Worm (Caenorhabditis elegans) whole organism, L2 larva: Measurements from ENCODE around the gene rpn-12.

ENCODE experiments used
- aly-2 ChIP-seq: fragments of 150-350 bp; optimal IDR thresholded peaks from 2 replicates; lab custom pipeline; 2014; ENCODE audit warnings: missing biosample characterization, missing genetic modification characterization
- blmp-1 ChIP-seq: sonication (generic microtip); optimal IDR thresholded peaks from 2 replicates; lab custom pipeline; 2017; ENCODE audit warnings: missing genetic modification characterization, mild to moderate bottlenecking, missing compliant biosample characterization, antibody characterized with exemption, moderate library complexity; ENCODE audit not compliant: insufficient read depth
- egl-27 ChIP-seq: sonication (generic microtip); optimal IDR thresholded peaks from 3 replicates; lab custom pipeline; 2017; ENCODE audit warnings: missing biosample characterization, missing genetic modification reagents, missing genetic modification characterization
- nhr-77 ChIP-seq: fragments of 150-350 bp; optimal IDR thresholded peaks from 2 replicates; lab custom pipeline; 2014; ENCODE audit warnings: missing biosample characterization, missing genetic modification characterization
- unc-39 ChIP-seq: fragments of 150-350 bp; optimal IDR thresholded peaks from 2 replicates; lab custom pipeline; 2014; ENCODE audit warnings: missing biosample characterization, missing genetic modification characterization
- zag-1 ChIP-seq: fragments of 150-350 bp; optimal IDR thresholded peaks from 2 replicates; lab custom pipeline; 2014; ENCODE audit warnings: missing biosample characterization, missing genetic modification characterization

DNA sequence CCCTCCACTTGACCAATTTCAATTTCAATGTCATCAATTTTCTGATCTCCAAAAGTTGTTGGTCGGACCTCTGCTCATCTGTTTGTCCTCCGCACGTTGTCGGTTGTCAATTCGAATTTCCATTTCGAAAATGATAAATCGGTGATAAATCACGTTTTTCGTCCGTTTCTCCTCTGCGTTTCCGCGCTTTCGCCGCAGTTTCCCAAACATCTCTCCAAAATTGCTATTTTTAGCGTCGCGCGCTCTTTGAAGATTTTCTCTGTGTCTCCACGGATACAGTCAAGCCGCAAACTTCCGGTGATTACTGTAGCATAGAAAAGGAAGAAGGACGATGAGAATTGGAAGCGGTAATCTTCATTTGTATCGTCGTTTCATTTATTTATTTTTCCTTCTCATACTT is 10.9 kb upstream of the rpn-12 start:
- no peak for TF ChIP-seq zag-1 (tag; lab: Kevin White, UChicago)
- no peak for TF ChIP-seq aly-2 (tag; lab: Kevin White, UChicago)
- TF ChIP-seq unc-39 (tag; lab: Kevin White, UChicago) = no peak
- peak; percentile 39 for TF ChIP-seq egl-27
- no peak for TF ChIP-seq nhr-77 (tag; lab: Kevin White, UChicago)
- TF ChIP-seq blmp-1 = peak; percentile 38
